Fruit fly (Drosophila melanogaster) whole organism, embryonic: ENCODE results near the gene Msh6.

ENCODE experiments used
- ATbp ChIP-seq: fragments of 200-800 bp; sonication (Bioruptor generic); optimal IDR thresholded peaks from 2 replicates; lab custom pipeline; 2017; ENCODE audit warnings: missing biosample characterization, mild to moderate bottlenecking, missing genetic modification characterization, missing genetic modification reagents
- CG1024 ChIP-seq: fragments of 200-800 bp; sonication (Bioruptor generic); IDR thresholded peaks from 2 replicates; pipeline ENCODE4 v1.3.6; 2022; ENCODE audit warnings: missing biosample characterization, missing genetic modification characterization
- CG10321 ChIP-seq: fragments of 200-800 bp; sonication (Bioruptor generic); IDR thresholded peaks from 2 replicates; pipeline ENCODE4 v1.3.6; 2022; ENCODE audit warnings: missing biosample characterization, missing genetic modification characterization
- CG10431 ChIP-seq: fragments of 200-800 bp; sonication (Bioruptor generic); optimal IDR thresholded peaks from 3 replicates; lab custom pipeline; 2018; ENCODE audit warnings: missing biosample characterization, mild to moderate bottlenecking, missing genetic modification characterization
- CG10654 ChIP-seq: fragments of 200-800 bp; sonication (Bioruptor generic); optimal IDR thresholded peaks from 2 replicates; lab custom pipeline; 2016; ENCODE audit warnings: missing biosample characterization, missing genetic modification characterization
- CG11085 ChIP-seq: fragments of 200-800 bp; sonication (Bioruptor generic); IDR thresholded peaks from 2 replicates; pipeline ENCODE4 v1.3.6; 2022; ENCODE audit warnings: missing biosample characterization, missing genetic modification characterization
- CG11093 ChIP-seq: fragments of 200-800 bp; sonication (Bioruptor generic); IDR thresholded peaks from 3 replicates; pipeline ENCODE4 v1.3.6; 2022; ENCODE audit warnings: missing biosample characterization, missing genetic modification characterization
- CG11247 ChIP-seq: fragments of 200-800 bp; sonication (Bioruptor generic); IDR thresholded peaks from 2 replicates; pipeline ENCODE4 v1.3.6; 2022; ENCODE audit warnings: missing biosample characterization, missing genetic modification characterization
- CG13287 ChIP-seq: fragments of 200-800 bp; sonication (Bioruptor generic); IDR thresholded peaks from 2 replicates; pipeline ENCODE4 v1.3.6; 2022; ENCODE audit warnings: missing biosample characterization, missing genetic modification characterization; ENCODE audit not compliant: partially characterized antibody
- CG14441 ChIP-seq: fragments of 200-800 bp; sonication (Bioruptor generic); IDR thresholded peaks from 2 replicates; pipeline ENCODE4 v1.3.6; 2022; ENCODE audit warnings: missing biosample characterization, missing genetic modification characterization
- CG14710 ChIP-seq: fragments of 200-800 bp; sonication (Bioruptor generic); optimal IDR thresholded peaks from 3 replicates; lab custom pipeline; 2019; ENCODE audit warnings: missing biosample characterization, mild to moderate bottlenecking, missing genetic modification characterization, moderate library complexity
- CG15011 ChIP-seq: fragments of 200-800 bp; sonication (Bioruptor generic); optimal IDR thresholded peaks from 3 replicates; lab custom pipeline; 2018; ENCODE audit warnings: missing biosample characterization, mild to moderate bottlenecking, missing genetic modification characterization
- CG15601 ChIP-seq: fragments of 200-800 bp; sonication (Bioruptor generic); optimal IDR thresholded peaks from 3 replicates; lab custom pipeline; 2019; ENCODE audit warnings: missing biosample characterization, mild to moderate bottlenecking, missing genetic modification characterization, moderate library complexity
- CG17359 ChIP-seq: fragments of 200-800 bp; sonication (Bioruptor generic); optimal IDR thresholded peaks from 3 replicates; lab custom pipeline; 2018; ENCODE audit warnings: missing biosample characterization, mild to moderate bottlenecking, missing genetic modification characterization, moderate library complexity
- CG17361 ChIP-seq: fragments of 200-800 bp; sonication (Bioruptor generic); IDR thresholded peaks from 3 replicates; pipeline ENCODE4 v1.3.6; 2022; ENCODE audit warnings: missing biosample characterization, missing genetic modification characterization
- CG18262 ChIP-seq: fragments of 200-800 bp; optimal IDR thresholded peaks from 3 replicates; lab custom pipeline; 2019; ENCODE audit warnings: missing biosample characterization, mild to moderate bottlenecking, missing genetic modification characterization, moderate library complexity
- CG2678 ChIP-seq: fragments of 200-800 bp; sonication (Bioruptor generic); optimal IDR thresholded peaks from 3 replicates; lab custom pipeline; 2019; ENCODE audit warnings: missing biosample characterization, mild to moderate bottlenecking, missing genetic modification characterization, moderate library complexity
- CG2712 ChIP-seq: fragments of 200-800 bp; optimal IDR thresholded peaks from 3 replicates; lab custom pipeline; 2019; ENCODE audit warnings: missing biosample characterization, mild to moderate bottlenecking, missing genetic modification characterization, moderate library complexity
- CG4854 ChIP-seq: fragments of 200-800 bp; sonication (Bioruptor generic); optimal IDR thresholded peaks from 2 replicates; lab custom pipeline; 2016; ENCODE audit warnings: missing biosample characterization, missing genetic modification characterization, inconsistent platforms
- CG6175 ChIP-seq: fragments of 200-800 bp; sonication (Bioruptor generic); IDR thresholded peaks from 3 replicates; pipeline ENCODE4 v1.3.6; 2022; ENCODE audit warnings: missing biosample characterization, missing genetic modification characterization
- CG7271 ChIP-seq: fragments of 200-800 bp; sonication (Bioruptor generic); optimal IDR thresholded peaks from 2 replicates; lab custom pipeline; 2018; ENCODE audit warnings: missing biosample characterization, mild to moderate bottlenecking, missing genetic modification characterization, moderate library complexity
- CG7786 ChIP-seq: fragments of 200-800 bp; sonication (Bioruptor generic); optimal IDR thresholded peaks from 2 replicates; lab custom pipeline; 2016; ENCODE audit warnings: missing biosample characterization, missing genetic modification characterization
- CG9932 ChIP-seq: fragments of 200-800 bp; sonication (Bioruptor generic); IDR thresholded peaks from 2 replicates; pipeline ENCODE4 v1.3.6; 2022; ENCODE audit warnings: missing biosample characterization, missing genetic modification characterization
- Camta ChIP-seq: fragments of 200-800 bp; sonication (Bioruptor generic); optimal IDR thresholded peaks from 2 replicates; lab custom pipeline; 2016; ENCODE audit warnings: missing biosample characterization, missing genetic modification characterization
- Dad ChIP-seq: fragments of 200-800 bp; sonication (Bioruptor generic); optimal IDR thresholded peaks from 3 replicates; lab custom pipeline; 2016; ENCODE audit warnings: missing biosample characterization, missing genetic modification characterization
- Deaf1 ChIP-seq: fragments of 200-800 bp; optimal IDR thresholded peaks from 3 replicates; lab custom pipeline; 2019; ENCODE audit warnings: missing biosample characterization, mild to moderate bottlenecking, missing genetic modification characterization, moderate library complexity
- Doc3 ChIP-seq: fragments of 200-800 bp; sonication (Bioruptor generic); IDR thresholded peaks from 3 replicates; pipeline ENCODE4 v1.3.6; 2022; ENCODE audit warnings: missing biosample characterization, missing genetic modification characterization; ENCODE audit not compliant: partially characterized antibody
- Jarid2 ChIP-seq: fragments of 200-800 bp; sonication (Bioruptor generic); optimal IDR thresholded peaks from 3 replicates; lab custom pipeline; 2017; ENCODE audit warnings: mild to moderate bottlenecking, missing biosample characterization, missing genetic modification reagents, missing genetic modification characterization
- Kr ChIP-seq: fragments of 200-800 bp; sonication (Bioruptor generic); optimal IDR thresholded peaks from 2 replicates; lab custom pipeline; 2017; ENCODE audit warnings: missing biosample characterization, mild to moderate bottlenecking, missing genetic modification characterization
- MBD-R2 ChIP-seq: fragments of 200-800 bp; sonication (Bioruptor generic); IDR thresholded peaks from 2 replicates; pipeline ENCODE4 v1.3.6; 2022; ENCODE audit warnings: missing biosample characterization, missing genetic modification characterization
- Rx ChIP-seq: fragments of 200-800 bp; sonication (Bioruptor generic); IDR thresholded peaks from 2 replicates; pipeline ENCODE4 v1.3.6; 2022; ENCODE audit warnings: missing biosample characterization, missing genetic modification characterization
- Six4 ChIP-seq: fragments of 200-800 bp; sonication (Bioruptor generic); optimal IDR thresholded peaks from 2 replicates; lab custom pipeline; 2016; ENCODE audit warnings: missing biosample characterization, missing genetic modification characterization
- Sry-δ ChIP-seq: fragments of 200-800 bp; sonication (Bioruptor generic); optimal IDR thresholded peaks from 2 replicates; lab custom pipeline; 2016; ENCODE audit warnings: missing biosample characterization, missing genetic modification characterization
- Tbp ChIP-seq: fragments of >200 bp; optimal IDR thresholded peaks from 2 replicates; lab custom pipeline; 2018; ENCODE audit warnings: missing biosample characterization, missing genetic modification characterization
- ara ChIP-seq: fragments of 200-800 bp; sonication (Bioruptor generic); IDR thresholded peaks from 2 replicates; pipeline ENCODE4 v1.3.6; 2022; ENCODE audit warnings: missing biosample characterization, missing genetic modification characterization
- cato ChIP-seq: fragments of 200-800 bp; sonication (Bioruptor generic); optimal IDR thresholded peaks from 2 replicates; lab custom pipeline; 2016; ENCODE audit warnings: missing biosample characterization, missing genetic modification characterization, borderline replicate concordance
- chinmo ChIP-seq: fragments of 200-800 bp; sonication (Bioruptor generic); IDR thresholded peaks from 4 replicates; pipeline ENCODE4 v1.3.6; 2022; ENCODE audit warnings: missing biosample characterization, missing genetic modification characterization; ENCODE audit not compliant: partially characterized antibody
- croc ChIP-seq: fragments of 200-800 bp; sonication (Bioruptor generic); conservative IDR thresholded peaks from 3 replicates; pipeline ENCODE4 v1.3.6; 2022; ENCODE audit warnings: missing biosample characterization, missing genetic modification characterization
- dpn ChIP-seq, 2 experiments: fragments of 200-800 bp; sonication (Bioruptor generic); optimal IDR thresholded peaks; 3 replicates each; lab custom pipeline; 2016; ENCODE audit warnings: missing biosample characterization in 2 of 2, missing genetic modification characterization in 2 of 2
- emc ChIP-seq: fragments of 200-800 bp; sonication (Bioruptor generic); optimal IDR thresholded peaks from 2 replicates; lab custom pipeline; 2016; ENCODE audit warnings: missing biosample characterization, missing genetic modification characterization
- eyg ChIP-seq: fragments of 200-800 bp; sonication (Bioruptor generic); optimal IDR thresholded peaks from 3 replicates; lab custom pipeline; 2016; ENCODE audit warnings: missing biosample characterization, missing genetic modification characterization
- fd102C ChIP-seq: fragments of 200-800 bp; sonication (Bioruptor generic); optimal IDR thresholded peaks from 2 replicates; lab custom pipeline; 2018; ENCODE audit warnings: missing biosample characterization, mild to moderate bottlenecking, missing genetic modification characterization, moderate library complexity
- ftz-f1 ChIP-seq: fragments of 200-800 bp; sonication (Bioruptor generic); optimal IDR thresholded peaks from 2 replicates; lab custom pipeline; 2016; ENCODE audit warnings: missing biosample characterization, missing genetic modification characterization
- gcm2 ChIP-seq: fragments of 200-800 bp; sonication (Bioruptor generic); optimal IDR thresholded peaks from 2 replicates; lab custom pipeline; 2016; ENCODE audit warnings: missing biosample characterization, missing genetic modification characterization
- inv ChIP-seq: fragments of 200-800 bp; sonication (Bioruptor generic); IDR thresholded peaks from 2 replicates; pipeline ENCODE4 v1.3.6; 2022; ENCODE audit warnings: missing biosample characterization, missing genetic modification characterization; ENCODE audit not compliant: partially characterized antibody
- lbe ChIP-seq: fragments of 200-800 bp; sonication (Bioruptor generic); optimal IDR thresholded peaks from 2 replicates; lab custom pipeline; 2016; ENCODE audit warnings: missing biosample characterization, mild to moderate bottlenecking, missing genetic modification characterization
- otp ChIP-seq: fragments of 200-800 bp; sonication (Bioruptor generic); IDR thresholded peaks from 3 replicates; pipeline ENCODE4, ENCODE4 v1.3.6; 2022; ENCODE audit warnings: missing biosample characterization, missing genetic modification characterization
- pros ChIP-seq: fragments of 200-800 bp; sonication (Bioruptor generic); optimal IDR thresholded peaks from 3 replicates; lab custom pipeline; 2019; ENCODE audit warnings: missing biosample characterization, mild to moderate bottlenecking, missing genetic modification characterization, moderate library complexity
- schlank ChIP-seq: fragments of 200-800 bp; sonication (Bioruptor generic); optimal IDR thresholded peaks from 2 replicates; lab custom pipeline; 2018; ENCODE audit warnings: missing biosample characterization, mild to moderate bottlenecking, missing genetic modification characterization
- tin ChIP-seq: fragments of 200-800 bp; sonication (Bioruptor generic); optimal IDR thresholded peaks from 3 replicates; lab custom pipeline; 2016; ENCODE audit warnings: missing biosample characterization, missing genetic modification characterization
- tll ChIP-seq, 2 experiments: fragments of 200-800 bp in 1 of 2; fragments of >200 bp in 1 of 2; sonication (Bioruptor generic) in 1 of 2; optimal IDR thresholded peaks; 2 replicates each; lab custom pipeline; 2017 to 2019; ENCODE audit warnings: missing biosample characterization in 2 of 2, missing genetic modification characterization in 2 of 2, mild to moderate bottlenecking in 1 of 2, moderate library complexity in 1 of 2

The Msh6 gene

dm6 chr3L:15123736-15124135 is 34.6 kb downstream of the Msh6 start:
- TF ChIP-seq CG6175 (peak; percentile 82; the same call in 2 of the 3 replicates), chinmo (0 out of 4 replicates have a peak, but pooled peaks have one; percentile 42), CG17359 (tag; lab: Kevin White, UChicago) (no peak), CG7271 (tag; lab: Kevin White, UChicago) (no peak), CG18262 (tag; lab: Kevin White, UChicago) (no peak), CG11085 (GFP tag; lab: Robert Waterston, UW) (no peak), CG2712 (no peak), CG15601 (no peak), CG10431 (GFP tag; lab: Kevin White, UChicago) (no peak), tll (GFP tag; optimal IDR thresholded peaks at IDR 0.05; lab: Kevin White, UChicago) (no peak), CG10321 (GFP tag; lab: Robert Waterston, UW) (no peak), CG13287 (0 out of 2 replicates have a peak, but pooled peaks have one; percentile 6), Camta (GFP tag; lab: Kevin White, UChicago) (no peak), schlank (tag; lab: Kevin White, UChicago) (no peak), ara (no peak), CG9932 (no peak), lbe (GFP tag; lab: Kevin White, UChicago) (no peak), Doc3 (GFP tag; lab: Robert Waterston, UW) (no peak), Rx (no peak)

dm6 chr3L:15121272-15121671 is 37.1 kb downstream of the Msh6 start, which contains the start of gene CG32847:
Gene CG32847 (plus strand): TSS chr3L:15121572.
- no peak for TF ChIP-seq eyg (GFP tag; lab: Kevin White, UChicago)
- no peak for TF ChIP-seq CG15011 (GFP tag; lab: Kevin White, UChicago)
- no peak for TF ChIP-seq CG17361
- no peak for TF ChIP-seq gcm2 (GFP tag; lab: Kevin White, UChicago)
- TF ChIP-seq pros (GFP tag; lab: Kevin White, UChicago) = no peak
- TF ChIP-seq Dad = no peak
- TF ChIP-seq dpn (GFP tag; optimal IDR thresholded peaks at IDR 0.05; lab: Kevin White, UChicago) = no peak
- no peak for TF ChIP-seq CG14710 (tag; lab: Kevin White, UChicago)
- no peak for TF ChIP-seq ATbp (GFP tag; lab: Kevin White, UChicago)
- no peak for TF ChIP-seq CG14441 (GFP tag; lab: Robert Waterston, UW)
- no peak for TF ChIP-seq croc (GFP tag; lab: Robert Waterston, UW)
- no peak for TF ChIP-seq CG7786 (GFP tag; lab: Kevin White, UChicago)
- no peak for TF ChIP-seq inv (GFP tag; lab: Robert Waterston, UW)
- TF ChIP-seq Jarid2 = no peak
- no peak for TF ChIP-seq tin (GFP tag; lab: Kevin White, UChicago)

- TF ChIP-seq Kr (no peak), Tbp (GFP tag; lab: Kevin White, UChicago) (no peak), ftz-f1 (GFP tag; lab: Kevin White, UChicago) (no peak), MBD-R2 (peak; percentile 45), Six4 (GFP tag; lab: Kevin White, UChicago) (no peak), Deaf1 (tag; lab: Kevin White, UChicago) (no peak), otp (GFP tag; lab: Robert Waterston, UW) (no peak), Sry-δ (GFP tag; lab: Kevin White, UChicago) (peak; percentile 60), CG4854 (GFP tag; lab: Kevin White, UChicago) (no peak), CG1024 (GFP tag; lab: Robert Waterston, UW) (no peak), emc (GFP tag; lab: Kevin White, UChicago) (no peak), cato (GFP tag; lab: Kevin White, UChicago) (no peak), CG2678 (no peak), CG11093 (GFP tag; lab: Robert Waterston, UW) (no peak), CG11247 (GFP tag; lab: Robert Waterston, UW) (no peak), CG10654 (GFP tag; lab: Kevin White, UChicago) (no peak), fd102C (GFP tag; lab: Kevin White, UChicago) (no peak)
These were observed 41.8 kb downstream of the Msh6 start, which contains the start of gene Cep135 for dm6 chr3L:15116536-15116935. Gene Cep135 (plus strand): TSS chr3L:15116737.
